Worm (Caenorhabditis elegans) whole organism, L3 larva: ENCODE results near the gene Y45F10D.14.
A peak's percentile ranks its signal among the peaks of the same experiment; 100 is the strongest.

Experiments
- ZK546.5 ChIP-seq: sonication (generic microtip); optimal IDR thresholded peaks from 2 replicates; lab custom pipeline; 2017; ENCODE audit warnings: missing biosample characterization, missing genetic modification characterization
- ama-1 ChIP-seq: fragments of 150-350 bp; optimal IDR thresholded peaks from 2 replicates; lab custom pipeline; 2018
- ceh-28 ChIP-seq: fragments of 150-350 bp; optimal IDR thresholded peaks from 2 replicates; lab custom pipeline; 2014; ENCODE audit warnings: missing biosample characterization, missing genetic modification reagents, missing genetic modification characterization
- daf-12 ChIP-seq: fragments of 150-350 bp; optimal IDR thresholded peaks from 2 replicates; lab custom pipeline; 2014; ENCODE audit warnings: missing biosample characterization, missing genetic modification reagents, missing genetic modification characterization
- egl-27 ChIP-seq: sonication (generic microtip); optimal IDR thresholded peaks from 4 replicates; lab custom pipeline; 2017; ENCODE audit warnings: missing biosample characterization, missing genetic modification reagents, missing genetic modification characterization
- egl-5 ChIP-seq: fragments of 150-350 bp; optimal IDR thresholded peaks from 2 replicates; lab custom pipeline; 2017; ENCODE audit warnings: missing biosample characterization, missing genetic modification reagents, missing genetic modification characterization, inconsistent platforms
- elt-1 ChIP-seq: fragments of 150-350 bp; optimal IDR thresholded peaks from 2 replicates; lab custom pipeline; 2014; ENCODE audit warnings: missing biosample characterization, missing genetic modification characterization
- elt-2 ChIP-seq: sonication (generic microtip); optimal IDR thresholded peaks from 2 replicates; lab custom pipeline; 2016; ENCODE audit warnings: missing genetic modification reagents, mild to moderate bottlenecking, missing genetic modification characterization, missing compliant biosample characterization
- elt-3 ChIP-seq, 3 experiments: fragments of 150-350 bp in 1 of 3; sonication (generic microtip) in 2 of 3; optimal IDR thresholded peaks; 2 replicates in 2 of 3; 4 replicates in 1 of 3; lab custom pipeline; 2014 to 2017; ENCODE audit warnings: missing biosample characterization in 3 of 3, missing genetic modification characterization in 3 of 3
- eor-1 ChIP-seq, 2 experiments: fragments of 150-350 bp; optimal IDR thresholded peaks; 2 replicates each; lab custom pipeline; 2014 to 2018; ENCODE audit warnings: missing biosample characterization in 2 of 2, missing genetic modification characterization in 2 of 2
- fkh-10 ChIP-seq: sonication (generic microtip); optimal IDR thresholded peaks from 2 replicates; lab custom pipeline; 2017; ENCODE audit warnings: missing biosample characterization, missing genetic modification reagents, missing genetic modification characterization
- fkh-2 ChIP-seq: fragments of 150-350 bp; optimal IDR thresholded peaks from 2 replicates; lab custom pipeline; 2014; ENCODE audit warnings: missing biosample characterization, missing genetic modification reagents, missing genetic modification characterization
- fos-1 ChIP-seq: fragments of 150-350 bp; optimal IDR thresholded peaks from 2 replicates; lab custom pipeline; 2014; ENCODE audit warnings: missing biosample characterization, missing genetic modification characterization
- hmg-11 ChIP-seq: sonication (generic microtip); optimal IDR thresholded peaks from 2 replicates; lab custom pipeline; 2016; ENCODE audit warnings: missing genetic modification characterization, missing compliant biosample characterization
- lin-15B ChIP-seq: fragments of 150-350 bp; optimal IDR thresholded peaks from 2 replicates; lab custom pipeline; 2014; ENCODE audit warnings: missing biosample characterization, missing genetic modification characterization
- lsy-12 ChIP-seq: sonication (generic microtip); optimal IDR thresholded peaks from 2 replicates; lab custom pipeline; 2016; ENCODE audit warnings: mild to moderate bottlenecking, missing genetic modification characterization, missing compliant biosample characterization
- mdl-1 ChIP-seq: fragments of 150-350 bp; optimal IDR thresholded peaks from 2 replicates; lab custom pipeline; 2014; ENCODE audit warnings: missing biosample characterization, missing genetic modification characterization
- nfya-1 ChIP-seq: sonication (generic microtip); optimal IDR thresholded peaks from 2 replicates; lab custom pipeline; 2017; ENCODE audit warnings: missing genetic modification characterization, mild to moderate bottlenecking, missing compliant biosample characterization, antibody characterized with exemption, moderate library complexity; ENCODE audit not compliant: insufficient read depth
- nhr-11 ChIP-seq: fragments of 150-350 bp; optimal IDR thresholded peaks from 2 replicates; lab custom pipeline; 2014; ENCODE audit warnings: missing biosample characterization, missing genetic modification characterization
- nhr-237 ChIP-seq: fragments of 150-350 bp; optimal IDR thresholded peaks from 2 replicates; lab custom pipeline; 2014; ENCODE audit warnings: missing biosample characterization, missing genetic modification characterization
- nhr-25 ChIP-seq: sonication (generic microtip); optimal IDR thresholded peaks from 2 replicates; lab custom pipeline; 2017; ENCODE audit warnings: missing biosample characterization, missing genetic modification characterization
- nhr-43 ChIP-seq: sonication (generic microtip); optimal IDR thresholded peaks from 2 replicates; lab custom pipeline; 2016; ENCODE audit warnings: mild to moderate bottlenecking, missing genetic modification characterization, missing compliant biosample characterization; ENCODE audit not compliant: poor library complexity, severe bottlenecking
- nhr-67 ChIP-seq: fragments of 150-350 bp; optimal IDR thresholded peaks from 2 replicates; lab custom pipeline; 2014; ENCODE audit warnings: missing biosample characterization, missing genetic modification characterization
- nhr-76 ChIP-seq: fragments of 150-350 bp; sonication (generic microtip); optimal IDR thresholded peaks from 5 replicates; lab custom pipeline; 2014; ENCODE audit warnings: missing biosample characterization, missing genetic modification characterization
- nhr-77 ChIP-seq: fragments of 150-350 bp; optimal IDR thresholded peaks from 2 replicates; lab custom pipeline; 2014; ENCODE audit warnings: missing biosample characterization, missing genetic modification characterization
- pha-4 ChIP-seq: fragments of 150-350 bp; optimal IDR thresholded peaks from 2 replicates; lab custom pipeline; 2014; ENCODE audit warnings: missing biosample characterization, missing genetic modification reagents, missing genetic modification characterization
- sea-2 ChIP-seq: fragments of 150-350 bp; sonication (generic microtip); optimal IDR thresholded peaks from 4 replicates; lab custom pipeline; 2014; ENCODE audit warnings: missing biosample characterization, missing genetic modification reagents, missing genetic modification characterization
- tbx-2 ChIP-seq: sonication (generic microtip); optimal IDR thresholded peaks from 2 replicates; lab custom pipeline; 2016; ENCODE audit warnings: mild to moderate bottlenecking, missing genetic modification characterization, missing compliant biosample characterization
- unc-62 ChIP-seq: fragments of 150-350 bp; sonication (generic microtip); optimal IDR thresholded peaks from 4 replicates; lab custom pipeline; 2014; ENCODE audit warnings: missing biosample characterization, missing genetic modification reagents, missing genetic modification characterization
- zag-1 ChIP-seq: fragments of 150-350 bp; optimal IDR thresholded peaks from 2 replicates; lab custom pipeline; 2014; ENCODE audit warnings: missing biosample characterization, missing genetic modification characterization
- ztf-11 ChIP-seq: fragments of 150-350 bp; optimal IDR thresholded peaks from 2 replicates; lab custom pipeline; 2014; ENCODE audit warnings: missing biosample characterization, missing genetic modification characterization
- ztf-4 ChIP-seq: fragments of 150-350 bp; optimal IDR thresholded peaks from 2 replicates; lab custom pipeline; 2014; ENCODE audit warnings: missing biosample characterization, missing genetic modification characterization

Gene Y45F10D.14

ce11 chrIV:13788652-13789051 is 19.0 kb downstream of the Y45F10D.14 start, which contains the start of the genes sas-6 and Y45F10D.7 (continued):
- no peak for TF ChIP-seq sea-2 (GFP tag; lab: Kevin White, UChicago)
- no peak for TF ChIP-seq ztf-11 (tag; lab: Kevin White, UChicago)
- TF ChIP-seq lin-15B (tag; lab: Kevin White, UChicago) = peak; percentile 81
- TF ChIP-seq tbx-2 = no peak
- no peak for TF ChIP-seq elt-3 (tag; optimal IDR thresholded peaks at IDR 0.05; lab: Kevin White, UChicago)
- peak; percentile 74 for TF ChIP-seq hmg-11 (tag; lab: Kevin White, UChicago)
- peak; percentile 86 for TF ChIP-seq egl-5 (tag; lab: Kevin White, UChicago)
- TF ChIP-seq nhr-25 (tag; lab: Kevin White, UChicago) = peak; percentile 61
- TF ChIP-seq nfya-1 (tag; lab: Kevin White, UChicago) = peak; percentile 94
- TF ChIP-seq egl-27 (tag; lab: Kevin White, UChicago) = no peak
- no peak for TF ChIP-seq fkh-10 (GFP tag; lab: Kevin White, UChicago)
- no peak for TF ChIP-seq nhr-77 (tag; lab: Kevin White, UChicago)
- peak; percentile 81 for TF ChIP-seq pha-4 (tag; lab: Kevin White, UChicago)

DNA sequence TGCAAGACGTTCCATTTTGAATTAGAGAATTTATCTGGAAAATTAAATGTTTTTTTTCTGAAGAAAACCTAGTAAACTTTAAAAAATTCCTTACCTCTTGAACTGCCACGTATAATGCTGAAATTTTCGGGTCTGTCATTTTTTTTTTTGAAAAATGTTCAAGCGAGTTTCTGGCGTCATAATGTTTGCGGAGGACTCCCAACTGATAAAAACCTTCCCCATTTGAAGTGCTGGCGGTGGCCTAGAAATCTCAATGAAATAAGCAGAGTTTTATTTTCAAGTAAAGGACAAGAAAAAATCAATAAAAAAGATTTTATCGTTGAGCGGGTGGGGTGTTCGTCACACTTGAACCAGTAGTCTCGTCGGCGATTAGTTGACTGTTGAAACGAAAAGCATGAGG is 20.9 kb downstream of the Y45F10D.14 start, which contains the start of gene icap-1:
TSS of gene icap-1 (minus strand) at position 272 of the 400 bp plus-strand sequence.
- peak; percentile 35 for TF ChIP-seq elt-2 (tag; lab: Kevin White, UChicago)
- TF ChIP-seq nhr-25 (tag; lab: Kevin White, UChicago) = no peak
- no peak for TF ChIP-seq nhr-77 (tag; lab: Kevin White, UChicago)
- TF ChIP-seq pha-4 (tag; lab: Kevin White, UChicago) = peak; percentile 35
- peak; percentile 32 for TF ChIP-seq ceh-28
- TF ChIP-seq hmg-11 (tag; lab: Kevin White, UChicago) = peak; percentile 29
- no peak for TF ChIP-seq daf-12 (tag; lab: Kevin White, UChicago)
- TF ChIP-seq fos-1 (tag; lab: Kevin White, UChicago) = no peak
- TF ChIP-seq unc-62 = no peak
- TF ChIP-seq sea-2 (GFP tag; lab: Kevin White, UChicago) = no peak
- TF ChIP-seq nfya-1 (tag; lab: Kevin White, UChicago) = peak; percentile 23
- no peak for TF ChIP-seq fkh-10 (GFP tag; lab: Kevin White, UChicago)
- TF ChIP-seq fkh-2 (tag; lab: Kevin White, UChicago) = no peak

ce11 chrIV:13785545-13785944 is 22.1 kb downstream of the Y45F10D.14 start, which contains the start of gene lact-9:
Gene lact-9 (minus strand): TSS chrIV:13785645.
- TF ChIP-seq hmg-11 (tag; lab: Kevin White, UChicago) (no peak), lsy-12 (tag; lab: Kevin White, UChicago) (no peak), ama-1 (lab: Kevin White, UChicago) (peak; percentile 5), elt-3 (tag; optimal IDR thresholded peaks at IDR 0.05; lab: Kevin White, UChicago) (no peak), eor-1 (tag; optimal IDR thresholded peaks at IDR 0.05; lab: Kevin White, UChicago) (no peak), ZK546.5 (no peak), elt-1 (tag; lab: Kevin White, UChicago) (no peak), ztf-4 (tag; lab: Kevin White, UChicago) (no peak)
- TF ChIP-seq, all 47 proteins: peak for 1

- TF ChIP-seq nhr-237 (no peak), nhr-67 (tag; lab: Kevin White, UChicago) (no peak), ama-1 (lab: Kevin White, UChicago) (peak; percentile 72), nhr-76 (tag; lab: Kevin White, UChicago) (no peak), nhr-25 (tag; lab: Kevin White, UChicago) (peak; percentile 2), zag-1 (tag; lab: Kevin White, UChicago) (no peak), mdl-1 (tag; lab: Kevin White, UChicago) (no peak), pha-4 (tag; lab: Kevin White, UChicago) (no peak), nhr-43 (no peak), elt-1 (tag; lab: Kevin White, UChicago) (no peak), hmg-11 (tag; lab: Kevin White, UChicago) (no peak), nhr-11 (tag; lab: Kevin White, UChicago) (no peak)
These were observed 22.9 kb downstream of the Y45F10D.14 start for ce11 chrIV:13784774-13785173.
